Worm (Caenorhabditis elegans): ENCODE results near the gene dod-3.

Gene dod-3

ce11 chrV:2698826-2699225, 32.1 kb downstream of the dod-3 start, which contains the start of gene nuo-5:
Gene nuo-5 (plus strand): TSS chrV:2698972.
- TF ChIP-seq rbr-2 (tag; optimal IDR thresholded peaks at IDR 0.05) (no peak), spr-3 (GFP tag; optimal IDR thresholded peaks at IDR 0.05) (no peak), daf-16 (GFP tag; optimal IDR thresholded peaks at IDR 0.05) (no peak), daf-16 (tag; optimal IDR thresholded peaks at IDR 0.05) (no peak), dmd-9 (GFP tag; IDR thresholded peaks at IDR 0.05) (no peak), skn-1 (tag; optimal IDR thresholded peaks at IDR 0.05) (no peak), nhr-11 (tag; optimal IDR thresholded peaks at IDR 0.05) (no peak), cey-2 (tag; optimal IDR thresholded peaks at IDR 0.05; ENCODE audit: borderline replicate concordance, insufficient read depth) (no peak), pha-4 (GFP tag; IDR thresholded peaks at IDR 0.05) (0 out of 2 replicates have a peak, but pooled peaks have one; percentile 27), pha-4 (tag; optimal IDR thresholded peaks at IDR 0.05) (no peak), lsy-2 (tag; optimal IDR thresholded peaks at IDR 0.05) (no peak), nhr-102 (tag; optimal IDR thresholded peaks at IDR 0.05) (no peak), lin-38 (GFP tag; IDR thresholded peaks at IDR 0.05) (0 out of 2 replicates have a peak, but pooled peaks have one; percentile 18), ceh-20 (GFP tag; IDR thresholded peaks at IDR 0.05) (no peak), F37D6.2 (tag; optimal IDR thresholded peaks at IDR 0.05) (no peak), aly-2 (tag; optimal IDR thresholded peaks at IDR 0.05) (no peak), unc-62 (GFP tag; optimal IDR thresholded peaks at IDR 0.05 in 1 of 2) (peak in 1 of 2 experiments; percentile 61), unc-62 (tag; optimal IDR thresholded peaks at IDR 0.05) (no peak), egl-43 (GFP tag; IDR thresholded peaks at IDR 0.05) (no peak)

DNA sequence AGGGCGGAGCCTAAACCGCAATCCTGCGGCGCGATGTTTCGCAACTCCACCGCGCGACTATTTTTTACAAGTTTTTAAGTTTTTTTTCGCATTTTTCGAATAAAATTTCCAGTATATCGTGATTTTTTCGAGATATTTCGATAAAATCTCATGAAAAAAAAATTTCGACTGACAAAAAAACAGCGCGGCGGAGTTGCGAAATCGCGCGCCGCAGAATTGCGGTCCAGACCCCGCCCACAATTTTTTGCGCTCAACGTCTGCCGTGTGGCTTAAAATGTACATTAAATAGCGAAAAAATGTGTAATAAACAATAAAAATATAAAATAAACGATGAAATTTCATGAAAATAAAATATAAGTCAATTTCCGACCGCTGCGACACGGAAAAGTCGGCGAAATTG, 33.2 kb downstream of the dod-3 start:
- no peak for TF ChIP-seq mdt-29 (GFP tag; IDR thresholded peaks at IDR 0.05)
- TF ChIP-seq snpc-4 (tag; optimal IDR thresholded peaks at IDR 0.05): no peak
- TF ChIP-seq D1046.2 (GFP tag; IDR thresholded peaks at IDR 0.05): no peak
- peak; percentile 24 for TF ChIP-seq mes-2 (tag; optimal IDR thresholded peaks at IDR 0.05; ENCODE audit: poor library complexity, severe bottlenecking)
- TF ChIP-seq lin-15B (tag; optimal IDR thresholded peaks at IDR 0.05): no peak
- 0 out of 2 replicates have a peak, but pooled peaks have one; percentile 14 for TF ChIP-seq arid-1 (GFP tag; conservative IDR thresholded peaks at IDR 0.05)
- TF ChIP-seq daf-19 (GFP tag; conservative IDR thresholded peaks at IDR 0.05): no peak
- TF ChIP-seq cey-2 (tag; optimal IDR thresholded peaks at IDR 0.05; ENCODE audit: borderline replicate concordance, insufficient read depth): no peak
- peak in 1 of 2 experiments; percentile 11 for TF ChIP-seq lsy-2 (tag; optimal IDR thresholded peaks at IDR 0.05)
- peak; percentile 52 for TF ChIP-seq lin-38 (GFP tag; IDR thresholded peaks at IDR 0.05)

DNA sequence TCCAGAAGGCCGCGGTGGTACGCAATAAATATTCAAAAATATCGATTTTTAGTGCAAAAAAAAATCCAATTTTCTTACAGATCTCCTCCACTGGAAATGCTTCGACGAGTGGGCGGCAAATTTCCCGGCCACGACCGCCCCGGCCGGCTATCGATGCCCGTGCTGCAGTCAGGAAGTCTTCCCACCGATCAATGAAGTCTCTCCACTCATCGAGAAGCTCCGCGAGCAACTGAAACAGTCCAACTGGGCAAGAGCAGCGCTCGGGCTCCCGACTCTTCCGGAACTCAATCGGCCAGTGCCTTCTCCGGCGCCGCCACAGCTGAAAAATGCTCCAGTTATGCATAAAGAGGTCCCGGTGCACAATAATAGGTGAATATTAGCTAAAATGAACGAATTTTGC, 35.0 kb downstream of the dod-3 start, which contains the start of gene Y45G12B.3:
Gene Y45G12B.3, minus strand, starts transcription at position 320 of the 400 bp plus-strand sequence.
- TF ChIP-seq set-16 (GFP tag; IDR thresholded peaks at IDR 0.05) (peak; percentile 86), ceh-62 (tag; optimal IDR thresholded peaks at IDR 0.05) (no peak), egl-43 (GFP tag; IDR thresholded peaks at IDR 0.05) (0 out of 2 replicates have a peak, but pooled peaks have one; percentile 35)

ce11 chrV:2694389-2694788, 36.5 kb downstream of the dod-3 start, which contains the start of gene Y45G12B.2:
Gene Y45G12B.2 (plus strand): TSS chrV:2694771.
- TF ChIP-seq D1046.2 (GFP tag; IDR thresholded peaks at IDR 0.05) (no peak), F37D6.2 (tag; optimal IDR thresholded peaks at IDR 0.05) (no peak), snpc-1.2 (GFP tag; IDR thresholded peaks at IDR 0.05) (no peak), unc-130 (GFP tag; optimal IDR thresholded peaks at IDR 0.05) (peak; percentile 11), fos-1 (tag; optimal IDR thresholded peaks at IDR 0.05) (no peak), hlh-30 (tag; optimal IDR thresholded peaks at IDR 0.05; ENCODE audit: insufficient read depth) (peak; percentile 78), tra-1 (GFP tag; IDR thresholded peaks at IDR 0.05) (no peak), ztf-7 (tag; optimal IDR thresholded peaks at IDR 0.05) (no peak), zfp-3 (GFP tag; conservative IDR thresholded peaks at IDR 0.05) (no peak), Y105C5A.15 (GFP tag; IDR thresholded peaks at IDR 0.05) (no peak), gei-8 (GFP tag; optimal IDR thresholded peaks at IDR 0.05) (no peak), dve-1 (tag; optimal IDR thresholded peaks at IDR 0.05; ENCODE audit: insufficient read depth) (peak; percentile 54), skn-1 (tag; optimal IDR thresholded peaks at IDR 0.05) (no peak), unc-62 (GFP tag; optimal IDR thresholded peaks at IDR 0.05 in 1 of 2) (no peak), unc-62 (tag; optimal IDR thresholded peaks at IDR 0.05) (no peak), dmd-9 (GFP tag; IDR thresholded peaks at IDR 0.05) (no peak), aly-2 (tag; optimal IDR thresholded peaks at IDR 0.05) (no peak), arid-1 (GFP tag; conservative IDR thresholded peaks at IDR 0.05) (0 out of 2 replicates have a peak, but pooled peaks have one; percentile 29), egl-43 (GFP tag; IDR thresholded peaks at IDR 0.05) (no peak), lin-39 (tag; optimal IDR thresholded peaks at IDR 0.05) (no peak), ama-1 (optimal IDR thresholded peaks at IDR 0.05) (peak; percentile 55), nhr-28 (tag; optimal IDR thresholded peaks at IDR 0.05) (peak; percentile 71), madf-5 (GFP tag; IDR thresholded peaks at IDR 0.05) (no peak), zip-11 (GFP tag; IDR thresholded peaks at IDR 0.05) (no peak), lin-38 (GFP tag; IDR thresholded peaks at IDR 0.05) (peak; percentile 80), daf-8 (GFP tag; IDR thresholded peaks at IDR 0.05) (no peak), tag-97 (GFP tag; IDR thresholded peaks at IDR 0.05) (no peak)
